Fruit fly (Drosophila melanogaster) S2 (cell line): ENCODE results near the gene CG5326.

ENCODE experiments used
- CG8478 ChIP-seq: fragments of >200 bp; optimal IDR thresholded peaks from 2 replicates; lab custom pipeline; 2018
- CTCF ChIP-seq, 2 experiments: fragments of >200 bp; optimal IDR thresholded peaks; 2 replicates each; lab custom pipeline; 2018

DNA sequence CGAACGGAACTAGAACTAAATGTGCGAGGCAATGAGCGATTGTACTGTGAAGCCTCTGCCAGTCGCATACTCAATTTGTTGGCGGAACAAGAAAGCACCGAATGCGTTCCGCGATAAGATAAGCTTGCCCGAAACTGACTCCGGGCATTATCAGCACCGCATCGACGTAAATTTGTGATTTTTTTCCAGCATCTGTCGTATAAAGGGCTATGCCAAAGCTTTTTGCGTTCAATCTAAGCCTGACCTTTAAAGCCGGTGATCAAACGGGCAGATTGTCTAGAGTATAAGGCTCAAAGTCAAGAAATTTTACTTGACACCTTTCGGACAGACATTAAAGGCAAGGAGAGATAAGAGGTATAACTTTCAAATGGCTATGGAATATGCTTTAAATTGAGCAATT, 6.3 kb upstream of the CG5326 start:
- TF ChIP-seq CTCF (optimal IDR thresholded peaks at IDR 0.05; lab: Kevin White, UChicago) (no peak), CG8478 (no peak)
